Worm (Caenorhabditis elegans): Measurements from ENCODE around the gene dnj-16.

Gene dnj-16

DNA sequence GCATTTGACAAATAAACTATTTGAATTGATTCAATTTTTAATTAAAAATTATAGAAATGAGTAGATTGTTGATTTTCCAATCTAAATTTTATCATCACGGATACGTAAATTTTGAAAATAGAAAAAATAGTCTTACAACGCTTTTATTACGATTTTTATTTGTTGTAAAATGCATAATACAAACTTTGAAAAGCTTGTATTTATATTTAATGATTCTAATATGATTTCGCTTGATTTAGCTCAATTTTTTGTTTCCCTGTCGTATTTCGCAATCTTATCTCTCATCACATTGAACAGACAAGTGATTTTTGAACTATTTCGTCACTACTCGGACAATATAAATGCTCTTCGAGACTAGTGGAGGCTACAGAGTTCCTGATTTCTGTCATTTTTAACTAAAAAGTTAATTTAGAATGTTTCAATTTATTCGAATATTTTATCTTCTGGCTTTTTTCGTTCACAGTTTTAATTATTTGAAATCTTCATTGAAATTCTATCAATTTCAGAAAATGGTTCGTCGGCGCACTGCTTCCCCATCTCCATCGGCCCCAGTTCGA, 39.3 kb upstream of the dnj-16 start, which contains the start of the genes wht-3 and har-1:
Gene wht-3 (minus strand): TSS at position 51 of the 557 bp plus-strand sequence.
Gene har-1 (plus strand): TSS at position 507 of the 557 bp plus-strand sequence.
- TF ChIP-seq lin-13 (GFP tag; optimal IDR thresholded peaks at IDR 0.05), result no peak
- TF ChIP-seq F49E8.2 (tag; optimal IDR thresholded peaks at IDR 0.05; ENCODE audit: borderline replicate concordance), result peak; percentile 27
- no peak for TF ChIP-seq mdl-1 (tag; optimal IDR thresholded peaks at IDR 0.05)
- no peak for TF ChIP-seq nhr-76 (tag; optimal IDR thresholded peaks at IDR 0.05)
- no peak for TF ChIP-seq dpl-1 (GFP tag; optimal IDR thresholded peaks at IDR 0.05)
- TF ChIP-seq lin-1 (GFP tag; IDR thresholded peaks at IDR 0.05), result no peak
- no peak for TF ChIP-seq unc-130 (GFP tag; optimal IDR thresholded peaks at IDR 0.05)
- TF ChIP-seq dve-1 (tag; optimal IDR thresholded peaks at IDR 0.05; ENCODE audit: insufficient read depth), result peak; percentile 27
- TF ChIP-seq F44E2.7 (GFP tag; IDR thresholded peaks at IDR 0.05), result no peak
- TF ChIP-seq fkh-10 (GFP tag; optimal IDR thresholded peaks at IDR 0.05), result no peak
- no peak for TF ChIP-seq egl-27 (tag; optimal IDR thresholded peaks at IDR 0.05)
- no peak for TF ChIP-seq tra-1 (GFP tag; IDR thresholded peaks at IDR 0.05)
- TF ChIP-seq pha-4 (GFP tag; IDR thresholded peaks at IDR 0.05), result no peak
- no peak for TF ChIP-seq pha-4 (tag; optimal IDR thresholded peaks at IDR 0.05)
- TF ChIP-seq nhr-10 (tag; optimal IDR thresholded peaks at IDR 0.05), result no peak
- TF ChIP-seq nhr-111 (GFP tag; optimal IDR thresholded peaks at IDR 0.05), result no peak
- no peak for TF ChIP-seq zag-1 (tag; optimal IDR thresholded peaks at IDR 0.05)
- no peak for TF ChIP-seq cey-2 (tag; optimal IDR thresholded peaks at IDR 0.05; ENCODE audit: borderline replicate concordance, insufficient read depth)
- no peak for TF ChIP-seq dmd-9 (GFP tag; IDR thresholded peaks at IDR 0.05)
- TF ChIP-seq Y48G9A.11 (GFP tag; IDR thresholded peaks at IDR 0.05), result no peak
- TF ChIP-seq nhr-11 (tag; optimal IDR thresholded peaks at IDR 0.05), result peak; percentile 52
- TF ChIP-seq mdt-29 (GFP tag; IDR thresholded peaks at IDR 0.05), result no peak
- TF ChIP-seq Y75B8A.6 (GFP tag; IDR thresholded peaks at IDR 0.05), result no peak
- no peak for TF ChIP-seq Y5F2A.4 (GFP tag; optimal IDR thresholded peaks at IDR 0.05)
- no peak for TF ChIP-seq F10B5.3 (tag; optimal IDR thresholded peaks at IDR 0.05)
- no peak for TF ChIP-seq duxl-1 (tag; optimal IDR thresholded peaks at IDR 0.05; ENCODE audit: poor library complexity)
- TF ChIP-seq ztf-11 (tag; optimal IDR thresholded peaks at IDR 0.05), result no peak
- TF ChIP-seq lin-29 (GFP tag; IDR thresholded peaks at IDR 0.05), result no peak
- TF ChIP-seq nhr-102 (tag; optimal IDR thresholded peaks at IDR 0.05), result no peak
- no peak for TF ChIP-seq ceh-82 (tag; optimal IDR thresholded peaks at IDR 0.05)
- no peak for TF ChIP-seq mxl-3 (GFP tag; optimal IDR thresholded peaks at IDR 0.05)
- TF ChIP-seq lim-7 (GFP tag; IDR thresholded peaks at IDR 0.05), result no peak
- no peak for TF ChIP-seq nhr-237 (tag; optimal IDR thresholded peaks at IDR 0.05)
- TF ChIP-seq lin-38 (GFP tag; IDR thresholded peaks at IDR 0.05), result no peak
- TF ChIP-seq nhr-42 (GFP tag; IDR thresholded peaks at IDR 0.05), result no peak
- TF ChIP-seq snpc-1.2 (GFP tag; IDR thresholded peaks at IDR 0.05), result no peak
- TF ChIP-seq T20F7.1 (GFP tag; optimal IDR thresholded peaks at IDR 0.05), result peak; percentile 51
- TF ChIP-seq zip-11 (GFP tag; IDR thresholded peaks at IDR 0.05), result no peak
- TF ChIP-seq ztf-7 (tag; optimal IDR thresholded peaks at IDR 0.05), result no peak
- TF ChIP-seq F26F4.8 (GFP tag; conservative IDR thresholded peaks at IDR 0.05), result no peak
- peak in 1 of 2 experiments; percentile 57 for TF ChIP-seq lsy-2 (tag; optimal IDR thresholded peaks at IDR 0.05)
- TF ChIP-seq aha-1 (tag), result no peak
- no peak for TF ChIP-seq hmg-1.1 (GFP tag; IDR thresholded peaks at IDR 0.05)
- TF ChIP-seq mep-1 (tag; optimal IDR thresholded peaks at IDR 0.05), result peak; percentile 4
- TF ChIP-seq mes-2 (tag; optimal IDR thresholded peaks at IDR 0.05; ENCODE audit: poor library complexity, severe bottlenecking), result no peak
- TF ChIP-seq zip-2 (tag; optimal IDR thresholded peaks at IDR 0.05), result no peak
- TF ChIP-seq nhr-28 (tag; optimal IDR thresholded peaks at IDR 0.05), result peak; percentile 38
- TF ChIP-seq D1046.2 (GFP tag; IDR thresholded peaks at IDR 0.05), result no peak
- TF ChIP-seq R02D3.7 (tag; optimal IDR thresholded peaks at IDR 0.05), result no peak
